Fruit fly (Drosophila melanogaster) whole organism, embryonic: ENCODE data around the gene CG9733.

Experiments
- Bgb ChIP-seq: fragments of 200-800 bp; sonication (Bioruptor generic); IDR thresholded peaks from 2 replicates; pipeline ENCODE4 v1.3.6; 2022; ENCODE audit warnings: missing biosample characterization, missing genetic modification characterization; ENCODE audit not compliant: partially characterized antibody
- CG10366 ChIP-seq: fragments of 200-800 bp; sonication (Bioruptor generic); IDR thresholded peaks from 2 replicates; pipeline ENCODE4 v1.3.6; 2022; ENCODE audit warnings: missing biosample characterization, missing genetic modification characterization
- CG10462 ChIP-seq: fragments of 200-800 bp; sonication (Bioruptor generic); optimal IDR thresholded peaks from 2 replicates; lab custom pipeline; 2016; ENCODE audit warnings: missing biosample characterization, missing genetic modification characterization
- CG10959 ChIP-seq: fragments of 200-800 bp; sonication (Bioruptor generic); IDR thresholded peaks from 2 replicates; pipeline ENCODE4 v1.3.6; 2022; ENCODE audit warnings: missing biosample characterization, missing genetic modification characterization
- CG11085 ChIP-seq: fragments of 200-800 bp; sonication (Bioruptor generic); IDR thresholded peaks from 2 replicates; pipeline ENCODE4 v1.3.6; 2022; ENCODE audit warnings: missing biosample characterization, missing genetic modification characterization
- CG11247 ChIP-seq: fragments of 200-800 bp; sonication (Bioruptor generic); IDR thresholded peaks from 2 replicates; pipeline ENCODE4 v1.3.6; 2022; ENCODE audit warnings: missing biosample characterization, missing genetic modification characterization
- CG13296 ChIP-seq: fragments of 200-800 bp; sonication (Bioruptor generic); optimal IDR thresholded peaks from 3 replicates; lab custom pipeline; 2018; ENCODE audit warnings: missing biosample characterization, mild to moderate bottlenecking, missing genetic modification characterization
- CG14860 ChIP-seq: fragments of 200-800 bp; sonication (Bioruptor generic); IDR thresholded peaks from 3 replicates; pipeline ENCODE4 v1.3.6; 2022; ENCODE audit warnings: missing biosample characterization, missing genetic modification characterization; ENCODE audit not compliant: partially characterized antibody
- CG14965 ChIP-seq: fragments of 200-800 bp; sonication (Bioruptor generic); optimal IDR thresholded peaks from 2 replicates; lab custom pipeline; 2016; ENCODE audit warnings: missing biosample characterization, missing genetic modification characterization, borderline replicate concordance
- CG1603 ChIP-seq: fragments of 200-800 bp; sonication (Bioruptor generic); optimal IDR thresholded peaks from 2 replicates; lab custom pipeline; 2019; ENCODE audit warnings: missing biosample characterization, mild to moderate bottlenecking, missing genetic modification characterization, moderate library complexity
- CG18011 ChIP-seq: fragments of 200-800 bp; sonication (Bioruptor generic); optimal IDR thresholded peaks from 2 replicates; lab custom pipeline; 2017; ENCODE audit warnings: missing biosample characterization, missing genetic modification characterization, mild to moderate bottlenecking, moderate library complexity, missing genotype
- CG1832 ChIP-seq: fragments of 200-800 bp; sonication (Bioruptor generic); optimal IDR thresholded peaks from 2 replicates; lab custom pipeline; 2017; ENCODE audit warnings: missing biosample characterization, mild to moderate bottlenecking, missing genetic modification characterization, inconsistent platforms
- CG31224 ChIP-seq: fragments of 200-800 bp; sonication (Bioruptor generic); IDR thresholded peaks from 2 replicates; pipeline ENCODE4 v1.3.6; 2022; ENCODE audit warnings: missing biosample characterization, missing genetic modification characterization
- CG3726 ChIP-seq: fragments of 200-800 bp; sonication (Bioruptor generic); IDR thresholded peaks from 3 replicates; pipeline ENCODE4, ENCODE4 v1.3.6; 2022; ENCODE audit warnings: missing biosample characterization, missing genetic modification characterization
- CG4404 ChIP-seq: fragments of 200-800 bp; sonication (Bioruptor generic); IDR thresholded peaks from 2 replicates; pipeline ENCODE4 v1.3.6; 2022; ENCODE audit warnings: missing biosample characterization, missing genetic modification characterization
- CG9727 ChIP-seq: fragments of 200-800 bp; sonication (Bioruptor generic); optimal IDR thresholded peaks from 3 replicates; lab custom pipeline; 2017; ENCODE audit warnings: missing biosample characterization, mild to moderate bottlenecking, missing genetic modification characterization
- Drgx ChIP-seq: fragments of 200-800 bp; sonication (Bioruptor generic); IDR thresholded peaks from 2 replicates; pipeline ENCODE4 v1.3.6; 2022; ENCODE audit warnings: missing biosample characterization, missing genetic modification characterization
- Elba2 ChIP-seq: fragments of 200-800 bp; sonication (Bioruptor generic); optimal IDR thresholded peaks from 3 replicates; lab custom pipeline; 2016; ENCODE audit warnings: missing biosample characterization, missing genetic modification characterization
- Nf-YC ChIP-seq: fragments of 200-800 bp; optimal IDR thresholded peaks from 3 replicates; lab custom pipeline; 2019; ENCODE audit warnings: missing biosample characterization, mild to moderate bottlenecking, missing genetic modification characterization, moderate library complexity
- PHDP ChIP-seq: fragments of 200-800 bp; sonication (Bioruptor generic); optimal IDR thresholded peaks from 3 replicates; lab custom pipeline; 2018; ENCODE audit warnings: missing biosample characterization, mild to moderate bottlenecking, missing genetic modification characterization, moderate library complexity
- Spps ChIP-seq: fragments of 200-800 bp; sonication (Bioruptor generic); optimal IDR thresholded peaks from 2 replicates; lab custom pipeline; 2018; ENCODE audit warnings: missing biosample characterization, mild to moderate bottlenecking, missing genetic modification characterization
- Taf1 ChIP-seq: fragments of 200-800 bp; sonication (Bioruptor generic); IDR thresholded peaks from 2 replicates; pipeline ENCODE4 v1.3.6; 2022; ENCODE audit warnings: missing biosample characterization, missing genetic modification characterization
- Xrp1 ChIP-seq: fragments of 200-800 bp; sonication (Bioruptor generic); IDR thresholded peaks from 2 replicates; pipeline ENCODE4 v1.3.6; 2022; ENCODE audit warnings: missing biosample characterization, missing genetic modification characterization
- abd-A ChIP-seq: fragments of 200-800 bp; sonication (Bioruptor generic); optimal IDR thresholded peaks from 3 replicates; lab custom pipeline; 2019; ENCODE audit warnings: missing biosample characterization, mild to moderate bottlenecking, missing genetic modification characterization, moderate library complexity
- ash1 ChIP-seq: fragments of 200-800 bp; sonication (Bioruptor generic); optimal IDR thresholded peaks from 2 replicates; lab custom pipeline; 2018; ENCODE audit warnings: missing biosample characterization, mild to moderate bottlenecking, missing genetic modification characterization
- bsh ChIP-seq, 2 experiments: fragments of 200-800 bp; sonication (Bioruptor generic); optimal IDR thresholded peaks; 2 replicates each; lab custom pipeline; 2017 to 2018; ENCODE audit warnings: mild to moderate bottlenecking in 2 of 2, missing biosample characterization in 2 of 2, missing genetic modification characterization in 2 of 2, moderate library complexity in 1 of 2
- cad ChIP-seq: fragments of >200 bp; optimal IDR thresholded peaks from 2 replicates; lab custom pipeline; 2017; ENCODE audit warnings: missing biosample characterization, missing genetic modification characterization
- crol ChIP-seq: fragments of 200-800 bp; sonication (Bioruptor generic); IDR thresholded peaks from 2 replicates; pipeline ENCODE4 v1.3.6; 2022; ENCODE audit warnings: missing biosample characterization, missing genetic modification characterization
- dan ChIP-seq: fragments of 200-800 bp; sonication (Bioruptor generic); IDR thresholded peaks from 2 replicates; pipeline ENCODE4 v1.3.6; 2022; ENCODE audit warnings: missing biosample characterization, missing genetic modification characterization
- dmrt11E ChIP-seq: fragments of 200-800 bp; sonication (Bioruptor generic); optimal IDR thresholded peaks from 3 replicates; lab custom pipeline; 2018; ENCODE audit warnings: missing biosample characterization, mild to moderate bottlenecking, missing genetic modification characterization, moderate library complexity
- gem ChIP-seq: fragments of 200-800 bp; sonication (Bioruptor generic); optimal IDR thresholded peaks from 2 replicates; lab custom pipeline; 2019; ENCODE audit warnings: missing biosample characterization, mild to moderate bottlenecking, missing genetic modification characterization, moderate library complexity
- hb ChIP-seq: fragments of 200-800 bp; sonication (Bioruptor generic); IDR thresholded peaks from 3 replicates; pipeline ENCODE4 v1.3.6; 2022; ENCODE audit warnings: missing biosample characterization, missing genetic modification characterization; ENCODE audit not compliant: partially characterized antibody
- insv ChIP-seq, 2 experiments: fragments of 200-800 bp; sonication (Bioruptor generic); optimal IDR thresholded peaks; 3 replicates each; lab custom pipeline; 2016 to 2018; ENCODE audit warnings: missing biosample characterization in 2 of 2, missing genetic modification characterization in 2 of 2
- lbe ChIP-seq: fragments of 200-800 bp; sonication (Bioruptor generic); optimal IDR thresholded peaks from 2 replicates; lab custom pipeline; 2016; ENCODE audit warnings: missing biosample characterization, mild to moderate bottlenecking, missing genetic modification characterization
- luna ChIP-seq: fragments of 200-800 bp; sonication (Bioruptor generic); optimal IDR thresholded peaks from 2 replicates; lab custom pipeline; 2016; ENCODE audit warnings: missing biosample characterization, missing genetic modification characterization
- nom ChIP-seq: fragments of 200-800 bp; sonication (Bioruptor generic); optimal IDR thresholded peaks from 2 replicates; lab custom pipeline; 2017; ENCODE audit warnings: missing biosample characterization, missing genetic modification characterization, mild to moderate bottlenecking, moderate library complexity, missing genetic modification reagents
- oc ChIP-seq: fragments of 200-800 bp; sonication (Bioruptor generic); optimal IDR thresholded peaks from 2 replicates; lab custom pipeline; 2018; ENCODE audit warnings: missing biosample characterization, mild to moderate bottlenecking, missing genetic modification characterization, moderate library complexity
- otp ChIP-seq: fragments of 200-800 bp; sonication (Bioruptor generic); IDR thresholded peaks from 3 replicates; pipeline ENCODE4, ENCODE4 v1.3.6; 2022; ENCODE audit warnings: missing biosample characterization, missing genetic modification characterization
- phol ChIP-seq: fragments of 200-800 bp; sonication (Bioruptor generic); optimal IDR thresholded peaks from 3 replicates; lab custom pipeline; 2018; ENCODE audit warnings: missing biosample characterization, mild to moderate bottlenecking, missing genetic modification characterization, moderate library complexity
- prd ChIP-seq, 3 experiments: fragments of >200 bp in 2 of 3; fragments of 200-800 bp in 1 of 3; sonication (Bioruptor generic) in 1 of 3; optimal IDR thresholded peaks in 2 of 3; IDR thresholded peaks in 1 of 3; 2 replicates in 2 of 3; 3 replicates in 1 of 3; pipeline versions ENCODE4 v1.3.6 to Lab custom; 2017 to 2022; ENCODE audit warnings: missing biosample characterization in 1 of 3, missing genetic modification characterization in 1 of 3
- row ChIP-seq: fragments of 200-800 bp; sonication (Bioruptor generic); IDR thresholded peaks from 3 replicates; pipeline ENCODE4 v1.3.6; 2022; ENCODE audit warnings: missing biosample characterization, missing genetic modification characterization
- sens ChIP-seq: fragments of 200-800 bp; sonication (Bioruptor generic); peaks from one replicate; lab custom pipeline; 2016; ENCODE audit warnings: missing biosample characterization, missing genetic modification characterization
- tna ChIP-seq: fragments of 200-800 bp; sonication (Bioruptor generic); IDR thresholded peaks from 2 replicates; pipeline ENCODE4 v1.3.6; 2022; ENCODE audit warnings: missing biosample characterization, missing genetic modification characterization; ENCODE audit not compliant: partially characterized antibody
- vnd ChIP-seq: fragments of 200-800 bp; sonication (Bioruptor generic); IDR thresholded peaks from 3 replicates; pipeline ENCODE4 v1.3.6; 2022; ENCODE audit warnings: missing biosample characterization, missing genetic modification characterization; ENCODE audit not compliant: partially characterized antibody
- wek ChIP-seq: fragments of 200-800 bp; sonication (Bioruptor generic); optimal IDR thresholded peaks from 3 replicates; lab custom pipeline; 2018; ENCODE audit warnings: missing biosample characterization, mild to moderate bottlenecking, missing genetic modification characterization, moderate library complexity
- zen ChIP-seq: fragments of 200-800 bp; sonication (Bioruptor generic); optimal IDR thresholded peaks from 3 replicates; lab custom pipeline; 2018; ENCODE audit warnings: missing biosample characterization, mild to moderate bottlenecking, missing genetic modification characterization, moderate library complexity

Gene CG9733

DNA sequence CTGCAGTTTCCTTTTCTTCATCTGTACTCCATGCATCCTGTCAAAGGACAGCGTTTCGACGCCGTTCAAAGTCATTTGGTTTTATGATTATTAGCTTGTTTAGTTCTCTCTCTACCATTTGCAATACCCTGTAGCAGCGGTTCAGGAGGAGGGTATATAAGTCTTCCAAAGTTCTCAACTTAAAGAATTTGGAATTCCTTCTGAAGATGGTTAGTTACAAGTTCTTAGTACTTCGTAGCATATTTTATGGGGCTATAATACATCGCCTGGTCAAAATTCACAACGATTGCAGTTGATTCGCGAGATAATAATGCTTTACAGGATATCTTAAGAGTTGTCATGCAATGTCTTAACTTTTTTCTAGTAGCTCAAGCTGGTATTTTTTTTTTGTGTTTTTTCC is 39.8 kb upstream of the CG9733 start (continued):
- no peak for TF ChIP-seq CG13296
- TF ChIP-seq Taf1 (GFP tag; lab: Robert Waterston, UW), result no peak
- TF ChIP-seq luna (GFP tag; lab: Kevin White, UChicago), result no peak
- no peak for TF ChIP-seq wek (GFP tag; lab: Kevin White, UChicago)
- TF ChIP-seq vnd (GFP tag; lab: Robert Waterston, UW), result no peak
- peak; percentile 51; the same call in 2 of the 3 replicates for TF ChIP-seq row (GFP tag; lab: Robert Waterston, UW)
- TF ChIP-seq Bgb (GFP tag; lab: Robert Waterston, UW), result no peak
- no peak for TF ChIP-seq CG14860 (GFP tag; lab: Robert Waterston, UW)
- no peak for TF ChIP-seq PHDP (tag; lab: Kevin White, UChicago)
- peak; percentile 9 for TF ChIP-seq gem (tag; lab: Kevin White, UChicago)
- TF ChIP-seq Nf-YC, result no peak
- TF ChIP-seq CG10366, result no peak
- peak; percentile 78 for TF ChIP-seq sens (GFP tag; lab: Kevin White, UChicago)
- TF ChIP-seq tna, result no peak
- TF ChIP-seq CG10462 (GFP tag; lab: Kevin White, UChicago), result no peak
- TF ChIP-seq abd-A (tag; lab: Kevin White, UChicago), result peak; percentile 61
- TF ChIP-seq Spps (tag; lab: Kevin White, UChicago), result no peak

DNA sequence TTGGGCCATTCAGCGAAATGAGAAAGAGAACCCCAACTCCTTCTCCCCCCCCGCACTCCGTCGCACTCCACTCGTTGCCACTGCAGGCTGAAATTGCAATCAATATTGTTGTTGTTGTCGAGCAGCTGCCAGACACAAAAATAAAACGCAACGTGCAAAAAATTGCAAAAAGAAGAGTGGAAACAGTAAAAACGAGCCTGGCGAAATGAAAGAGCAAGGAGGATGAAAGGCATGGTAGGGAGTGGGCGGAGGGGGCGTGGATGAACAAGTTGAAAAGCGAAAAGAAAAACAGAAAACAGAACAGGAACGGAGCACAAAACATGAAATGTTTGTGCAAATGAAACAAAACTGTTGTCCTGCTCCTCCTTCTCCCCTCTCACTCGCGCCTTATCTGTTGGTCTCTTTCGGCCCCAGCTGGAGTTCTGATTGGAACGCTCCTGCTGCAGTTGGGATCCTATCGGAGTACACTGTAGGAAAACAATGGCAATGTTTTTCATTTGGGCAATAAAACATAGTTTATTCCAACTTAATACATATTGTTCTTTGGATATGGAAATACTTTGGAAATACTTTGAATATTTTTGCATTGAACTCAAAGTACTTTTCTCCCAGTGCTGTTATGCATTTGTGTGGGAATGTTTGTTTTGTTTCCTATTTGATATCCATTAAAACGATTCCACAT is 38.6 kb upstream of the CG9733 start:
- TF ChIP-seq CG18011 (GFP tag; lab: Kevin White, UChicago), result no peak
- TF ChIP-seq phol (tag; lab: Kevin White, UChicago), result peak; percentile 8
- TF ChIP-seq dan (GFP tag; lab: Robert Waterston, UW), result peak; percentile 24; the same call in 1 of the 2 replicates
- 0 out of 2 replicates have a peak, but pooled peaks have one; percentile 28 for TF ChIP-seq crol (GFP tag; lab: Robert Waterston, UW)
- peak; percentile 78 for TF ChIP-seq Drgx
- peak; percentile 21 for TF ChIP-seq dmrt11E (tag; lab: Kevin White, UChicago)
- TF ChIP-seq prd (optimal IDR thresholded peaks at IDR 0.05; lab: Kevin White, UChicago), result no peak
- TF ChIP-seq prd (GFP tag; IDR thresholded peaks at IDR 0.05; lab: Robert Waterston, UW), result peak; percentile 67; the same call in 2 of the 3 replicates
- TF ChIP-seq bsh (GFP tag; optimal IDR thresholded peaks at IDR 0.05; lab: Kevin White, UChicago), result peak in 1 of 2 experiments; percentile 62
- TF ChIP-seq Xrp1, result peak; percentile 26; the same call in 1 of the 2 replicates
- peak; percentile 20 for TF ChIP-seq CG1603 (tag; lab: Kevin White, UChicago)
- TF ChIP-seq CG11085 (GFP tag; lab: Robert Waterston, UW), result no peak
- peak; percentile 40 for TF ChIP-seq zen (tag; lab: Kevin White, UChicago)
- TF ChIP-seq insv (GFP tag; optimal IDR thresholded peaks at IDR 0.05; lab: Kevin White, UChicago), result peak; percentile 46 to 85
- 0 out of 3 replicates have a peak, but pooled peaks have one; percentile 20 for TF ChIP-seq otp (GFP tag; lab: Robert Waterston, UW)
- TF ChIP-seq CG3726 (GFP tag; lab: Robert Waterston, UW), result 0 out of 3 replicates have a peak, but pooled peaks have one; percentile 23
- no peak for TF ChIP-seq CG14965 (GFP tag; lab: Kevin White, UChicago)
- TF ChIP-seq CG10959 (GFP tag; lab: Robert Waterston, UW), result 0 out of 2 replicates have a peak, but pooled peaks have one; percentile 15
- no peak for TF ChIP-seq CG31224 (GFP tag; lab: Robert Waterston, UW)
- TF ChIP-seq oc (tag; lab: Kevin White, UChicago), result no peak
- peak; percentile 45 for TF ChIP-seq Elba2 (GFP tag; lab: Kevin White, UChicago)
- 0 out of 3 replicates have a peak, but pooled peaks have one; percentile 24 for TF ChIP-seq hb (GFP tag; lab: Robert Waterston, UW)
- no peak for TF ChIP-seq cad (GFP tag; lab: Kevin White, UChicago)
- TF ChIP-seq CG4404 (GFP tag; lab: Robert Waterston, UW), result peak; percentile 44; the same call in 1 of the 2 replicates
- no peak for TF ChIP-seq ash1 (GFP tag; lab: Kevin White, UChicago)
- TF ChIP-seq nom, result peak; percentile 99
- peak; percentile 20 for TF ChIP-seq CG9727 (GFP tag; lab: Kevin White, UChicago)
- no peak for TF ChIP-seq CG11247 (GFP tag; lab: Robert Waterston, UW)
- no peak for TF ChIP-seq CG1832 (GFP tag; lab: Kevin White, UChicago)
- TF ChIP-seq lbe (GFP tag; lab: Kevin White, UChicago), result peak; percentile 42
- TF ChIP-seq, all 482 proteins: peak for 20
